Worm (Caenorhabditis elegans) whole organism, L1 larva: ENCODE measurements around the gene srh-116.

ENCODE experiments used
- alr-1 ChIP-seq: fragments of 200-800 bp; sonication (Bioruptor generic); optimal IDR thresholded peaks from 2 replicates; lab custom pipeline; 2018; ENCODE audit warnings: borderline replicate concordance, mild to moderate bottlenecking, missing genetic modification characterization, missing compliant biosample characterization
- dpl-1 ChIP-seq, 3 experiments: fragments of 150-350 bp in 2 of 3; sonication (generic microtip) in 1 of 3; optimal IDR thresholded peaks; 2 replicates each; lab custom pipeline; 2014 to 2017; ENCODE audit warnings: missing biosample characterization in 3 of 3, missing genetic modification characterization in 3 of 3, missing genetic modification reagents in 3 of 3
- pag-3 ChIP-seq: sonication (generic microtip); optimal IDR thresholded peaks from 2 replicates; lab custom pipeline; 2017; ENCODE audit warnings: missing genetic modification characterization, mild to moderate bottlenecking, missing compliant biosample characterization, antibody characterized with exemption, borderline replicate concordance; ENCODE audit not compliant: insufficient read depth
- ztf-11 ChIP-seq, 2 experiments: sonication (generic microtip); optimal IDR thresholded peaks; 2 replicates each; lab custom pipeline; 2016 to 2017; ENCODE audit warnings: missing genetic modification characterization in 2 of 2, missing biosample characterization in 1 of 2, missing compliant biosample characterization in 1 of 2

- TF ChIP-seq pag-3 (tag; lab: Kevin White, UChicago), result no peak
- TF ChIP-seq alr-1, result no peak
- no peak for TF ChIP-seq ztf-11 (tag; optimal IDR thresholded peaks at IDR 0.05; lab: Kevin White, UChicago)
- TF ChIP-seq dpl-1 (GFP tag; optimal IDR thresholded peaks at IDR 0.05; lab: Kevin White, UChicago), result no peak
These were observed 12.4 kb downstream of the srh-116 start, which contains the start of gene Y68A4B.3 for ce11 chrV:17242552-17242951.
